Fruit fly (Drosophila melanogaster) whole organism, wandering third instar larva: ENCODE data around the gene CG6287.

Source experiments
- Abd-B ChIP-seq: fragments of >200 bp; optimal IDR thresholded peaks from 2 replicates; lab custom pipeline; 2017; ENCODE audit warnings: missing biosample characterization, missing genetic modification characterization
- Dif ChIP-seq: fragments of 200-275, 200-300 bp; sonication (Bioruptor generic); optimal IDR thresholded peaks from 2 replicates; lab custom pipeline; 2018; ENCODE audit warnings: missing biosample characterization, missing genetic modification characterization; ENCODE audit not compliant: partially characterized antibody
- Hr78 ChIP-seq: fragments of >200 bp; optimal IDR thresholded peaks from 2 replicates; lab custom pipeline; 2017; ENCODE audit warnings: missing biosample characterization, missing genetic modification characterization
- Rel ChIP-seq, 2 experiments: fragments of 200-800 bp; sonication (Bioruptor generic) in 1 of 2; optimal IDR thresholded peaks; 2 replicates in 1 of 2; 3 replicates in 1 of 2; lab custom pipeline; 2016 to 2019; ENCODE audit warnings: mild to moderate bottlenecking in 2 of 2, missing biosample characterization in 2 of 2, missing genetic modification characterization in 2 of 2, moderate library complexity in 1 of 2
- dmrt93B ChIP-seq: fragments of 200-800 bp; sonication (Bioruptor generic); optimal IDR thresholded peaks from 2 replicates; lab custom pipeline; 2018; ENCODE audit warnings: missing biosample characterization, mild to moderate bottlenecking, missing genetic modification characterization
- lola ChIP-seq: fragments of >200 bp; optimal IDR thresholded peaks from 2 replicates; lab custom pipeline; 2017; ENCODE audit warnings: missing biosample characterization, missing genetic modification characterization
- sage ChIP-seq: fragments of 200-800 bp; sonication (Bioruptor generic); optimal IDR thresholded peaks from 2 replicates; lab custom pipeline; 2016; ENCODE audit warnings: missing biosample characterization, mild to moderate bottlenecking, missing genetic modification characterization
- sv ChIP-seq: fragments of 200-800 bp; sonication (Bioruptor generic); optimal IDR thresholded peaks from 3 replicates; lab custom pipeline; 2016; ENCODE audit warnings: missing biosample characterization, missing genetic modification characterization
- tai ChIP-seq: sonication (Bioruptor generic); optimal IDR thresholded peaks from 2 replicates; lab custom pipeline; 2016; ENCODE audit warnings: missing biosample characterization, missing genetic modification characterization
- usp ChIP-seq: fragments of >200 bp; optimal IDR thresholded peaks from 2 replicates; lab custom pipeline; 2017; ENCODE audit warnings: missing biosample characterization, missing genetic modification characterization

- TF ChIP-seq Rel (GFP tag; optimal IDR thresholded peaks at IDR 0.05; lab: Kevin White, UChicago), result no peak
- TF ChIP-seq Rel (tag; optimal IDR thresholded peaks at IDR 0.05; lab: Kevin White, UChicago), result no peak
- no peak for TF ChIP-seq sage
- TF ChIP-seq lola, result no peak
- no peak for TF ChIP-seq Dif
- TF ChIP-seq sv (GFP tag; lab: Kevin White, UChicago), result no peak
- no peak for TF ChIP-seq Hr78 (GFP tag; lab: Kevin White, UChicago)
- TF ChIP-seq usp (GFP tag; lab: Kevin White, UChicago), result no peak
- TF ChIP-seq Abd-B (GFP tag; lab: Kevin White, UChicago), result no peak
- no peak for TF ChIP-seq tai (GFP tag; lab: Kevin White, UChicago)
- TF ChIP-seq dmrt93B (GFP tag; lab: Kevin White, UChicago), result no peak
These were observed 50.2 kb downstream of the CG6287 start for dm6 chr2L:11105320-11105719.
